Fruit fly (Drosophila melanogaster) S2 (cell line): Measurements from ENCODE around the gene CG10375.

Source experiments
- CG8478 ChIP-seq: fragments of >200 bp; optimal IDR thresholded peaks from 2 replicates; lab custom pipeline; 2018
- CTCF ChIP-seq, 2 experiments: fragments of >200 bp; optimal IDR thresholded peaks; 2 replicates each; lab custom pipeline; 2018

CG10375 gene

DNA sequence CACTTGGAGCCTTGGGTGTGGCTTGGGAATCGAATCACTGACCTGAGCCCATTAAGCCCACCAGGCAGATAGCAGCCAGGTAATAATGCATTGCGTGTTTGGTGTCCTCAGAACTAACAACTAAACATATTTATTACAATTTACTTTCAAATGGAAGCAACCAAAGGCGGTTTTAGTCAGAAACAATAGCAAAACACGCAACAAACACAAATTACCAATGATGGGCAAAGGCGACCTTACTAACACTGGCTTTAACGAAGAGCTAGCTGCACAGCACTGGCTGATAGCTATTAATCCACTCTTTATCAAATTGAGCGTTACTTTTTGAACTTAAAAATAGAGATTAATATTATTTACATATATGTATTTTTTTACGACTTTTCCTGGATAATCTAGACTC, 4.5 kb upstream of the CG10375 start, which contains the start of gene udt:
Gene udt (minus strand): TSS at position 249 of the 400 bp plus-strand sequence.
- TF ChIP-seq CTCF (optimal IDR thresholded peaks at IDR 0.05; lab: Kevin White, UChicago), result no peak
- TF ChIP-seq CG8478 (lab: Kevin White, UChicago), result no peak

DNA sequence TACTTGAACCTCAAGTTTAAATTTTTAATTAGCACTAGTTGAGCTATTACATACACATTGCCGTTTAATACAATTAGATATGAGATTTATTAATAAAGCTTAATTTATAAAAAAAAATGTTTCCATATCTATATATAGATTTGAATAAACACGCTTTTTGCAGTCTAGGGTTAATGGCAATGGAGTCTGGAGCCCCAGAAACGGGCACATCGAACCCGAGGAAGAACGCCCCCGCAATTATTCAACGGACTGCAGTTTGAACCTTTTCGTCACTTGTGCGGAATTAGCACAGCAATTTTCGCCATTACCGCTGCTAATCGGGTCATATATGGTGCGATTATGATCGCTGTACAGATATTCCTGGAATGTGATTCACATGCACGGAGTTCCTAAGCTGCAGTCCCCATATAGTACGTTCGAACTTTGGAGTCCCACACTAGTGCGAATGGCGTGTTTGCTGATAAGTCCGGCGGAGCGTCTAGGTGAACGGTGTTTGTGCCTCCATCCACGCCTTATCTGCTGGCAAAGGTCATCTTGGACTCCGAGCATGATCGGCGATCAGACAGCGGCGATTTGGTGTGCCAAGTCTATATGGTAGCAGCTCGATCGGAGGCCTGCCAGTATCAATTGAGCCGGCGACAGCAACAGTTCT, 3.8 kb upstream of the CG10375 start, which contains the start of gene Lsd-1:
Gene Lsd-1 (plus strand): TSS at position 236 of the 652 bp plus-strand sequence.
- TF ChIP-seq CTCF (optimal IDR thresholded peaks at IDR 0.05; lab: Kevin White, UChicago), result no peak
- TF ChIP-seq CG8478 (lab: Kevin White, UChicago), result no peak

DNA sequence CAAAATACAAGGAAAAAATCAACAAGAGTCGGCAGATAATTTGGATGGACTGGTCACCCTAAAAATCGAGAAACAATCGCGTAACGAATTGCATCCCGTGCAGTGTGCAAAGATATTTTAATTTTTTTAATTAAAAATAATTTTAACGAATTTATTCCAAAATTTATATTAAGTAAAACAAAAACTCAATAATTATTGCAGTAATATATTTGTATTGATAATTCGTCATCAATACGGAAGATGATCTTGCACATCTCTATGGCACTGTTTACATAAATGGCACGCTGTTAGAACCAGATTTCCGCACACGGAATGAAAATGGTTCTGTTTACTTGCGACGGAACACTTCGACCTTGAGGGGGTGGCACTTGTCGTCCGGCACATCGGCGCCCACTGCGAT, 5.3 kb downstream of the CG10375 start, which contains the start of gene tst:
Gene tst (minus strand): TSS at position 52 of the 400 bp plus-strand sequence.
- TF ChIP-seq CTCF (optimal IDR thresholded peaks at IDR 0.05; lab: Kevin White, UChicago), result no peak
- TF ChIP-seq CG8478 (lab: Kevin White, UChicago), result no peak

- TF ChIP-seq CTCF (optimal IDR thresholded peaks at IDR 0.05; lab: Kevin White, UChicago) (no peak), CG8478 (lab: Kevin White, UChicago) (no peak)
Measured at dm6 chr3R:23773610-23774364, 6.3 kb downstream of the CG10375 start, which contains the start of gene CG10208. TSS of gene CG10208 (minus strand) at chr3R:23774127.

DNA sequence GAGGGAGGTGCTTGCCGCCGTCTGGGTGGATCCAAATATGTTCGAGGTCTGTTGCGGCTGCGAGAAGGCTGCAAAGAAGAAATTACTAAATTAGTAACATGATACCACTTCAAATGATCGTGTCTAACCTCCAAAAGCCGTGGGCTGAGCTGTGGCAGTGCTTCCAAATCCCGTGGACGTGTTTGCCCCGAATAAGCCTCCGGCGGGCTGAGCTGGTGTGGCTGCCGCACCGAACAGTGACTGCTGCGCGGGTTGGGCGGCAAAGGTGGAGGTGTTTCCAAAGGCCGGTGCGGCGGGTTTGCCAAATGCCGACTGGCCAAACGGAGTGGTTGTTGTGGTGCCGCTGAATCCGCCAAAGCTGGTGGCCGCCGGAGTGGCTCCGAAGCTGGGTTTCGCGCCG, 13.2 kb downstream of the CG10375 start:
- TF ChIP-seq CG8478 (lab: Kevin White, UChicago), result no peak
- TF ChIP-seq CTCF (optimal IDR thresholded peaks at IDR 0.05; lab: Kevin White, UChicago), result no peak

DNA sequence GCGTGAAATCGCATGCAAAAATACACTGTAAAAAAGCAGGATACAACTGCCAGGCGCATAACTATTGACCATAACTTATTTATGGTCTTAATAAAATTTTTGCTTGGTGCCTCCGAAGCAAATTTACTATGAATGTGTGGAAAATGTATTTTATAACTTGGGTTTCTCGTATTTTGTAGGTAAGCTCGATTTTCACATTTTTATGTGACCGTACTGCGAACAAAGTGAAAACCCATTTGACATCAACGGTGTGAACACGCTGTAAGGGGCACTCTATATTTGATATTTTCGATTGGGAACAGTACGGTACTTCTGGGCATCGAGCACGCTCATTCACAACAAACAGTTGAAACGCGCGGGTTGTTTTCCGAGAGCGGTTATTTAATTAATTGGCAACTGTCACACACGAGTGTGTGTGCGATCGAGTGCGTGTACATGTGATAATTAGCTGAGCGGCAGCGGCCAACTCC, 14.0 kb downstream of the CG10375 start, which contains the start of the genes Nup98-96 and mbc:
Gene Nup98-96 (minus strand): TSS at position 156 of the 470 bp plus-strand sequence.
Gene mbc (plus strand): TSS at position 300 of the 470 bp plus-strand sequence.
- TF ChIP-seq CTCF (optimal IDR thresholded peaks at IDR 0.05; lab: Kevin White, UChicago) (no peak), CG8478 (lab: Kevin White, UChicago) (no peak)

- TF ChIP-seq CG8478 (lab: Kevin White, UChicago), result no peak
- no peak for TF ChIP-seq CTCF (optimal IDR thresholded peaks at IDR 0.05; lab: Kevin White, UChicago)
Measured at dm6 chr3R:23782456-23783402, 15.2 kb downstream of the CG10375 start.

- TF ChIP-seq CG8478 (lab: Kevin White, UChicago) (no peak), CTCF (optimal IDR thresholded peaks at IDR 0.05; lab: Kevin White, UChicago) (no peak)
Measured at dm6 chr3R:23783403-23783757, 15.9 kb downstream of the CG10375 start.

DNA sequence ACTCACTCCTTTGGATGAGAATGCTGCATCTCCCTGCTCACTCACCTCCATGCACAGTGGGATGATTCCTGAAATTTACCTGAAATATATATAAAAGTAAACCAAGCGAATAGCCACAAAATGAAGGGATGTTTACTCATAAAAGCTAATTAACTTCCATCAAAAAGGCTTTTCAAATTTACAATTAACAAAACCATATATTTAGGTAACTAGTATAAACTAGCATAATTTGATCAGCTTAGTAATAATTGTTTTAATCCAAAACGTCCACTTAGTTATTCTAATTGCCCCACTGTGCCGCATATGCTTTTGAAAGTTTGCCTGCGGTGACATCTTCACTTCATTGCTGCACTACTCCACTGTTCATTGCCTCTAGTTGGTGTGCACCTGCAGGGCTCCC, 16.4 kb downstream of the CG10375 start:
- TF ChIP-seq CTCF (optimal IDR thresholded peaks at IDR 0.05; lab: Kevin White, UChicago) (no peak), CG8478 (lab: Kevin White, UChicago) (no peak)

DNA sequence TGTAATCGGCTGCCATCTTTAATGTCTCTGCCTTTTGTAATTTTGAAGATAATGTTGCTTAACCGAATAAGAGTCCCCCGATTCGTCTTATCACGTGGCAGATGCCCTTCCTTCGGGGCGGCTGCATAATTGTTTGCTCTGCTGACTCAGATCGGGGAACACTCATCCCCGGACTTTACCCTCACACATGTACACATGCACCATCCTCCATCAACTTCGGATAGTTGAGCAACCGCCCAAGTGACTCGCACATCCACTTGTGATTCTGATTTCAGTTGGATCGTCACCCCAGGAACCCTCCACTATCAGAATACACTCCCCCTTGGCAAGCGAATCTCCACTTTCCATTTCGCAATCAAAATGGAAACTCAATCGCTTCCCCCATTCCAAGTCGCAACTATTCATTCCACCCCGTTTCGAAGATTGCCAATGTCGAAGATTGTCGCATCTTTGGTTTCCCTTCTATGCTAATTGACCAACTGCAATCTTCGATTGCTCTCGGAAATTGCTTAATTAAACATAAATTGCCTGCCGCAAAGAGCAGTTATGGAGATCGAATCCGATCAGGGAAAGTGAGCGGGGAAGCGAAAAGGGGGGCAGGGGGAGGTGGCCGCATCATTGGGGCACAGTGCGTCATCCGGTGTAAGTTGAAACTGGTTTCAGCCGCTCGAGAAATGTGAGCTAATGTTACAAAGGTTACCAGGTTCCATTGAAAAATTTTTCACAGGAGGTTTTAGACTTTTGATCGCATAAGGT, 17.6 kb downstream of the CG10375 start:
- TF ChIP-seq CG8478 (lab: Kevin White, UChicago) (no peak), CTCF (optimal IDR thresholded peaks at IDR 0.05; lab: Kevin White, UChicago) (no peak)

- TF ChIP-seq CTCF (optimal IDR thresholded peaks at IDR 0.05; lab: Kevin White, UChicago) (no peak), CG8478 (lab: Kevin White, UChicago) (no peak)
Measured at dm6 chr3R:23786768-23787631, 19.5 kb downstream of the CG10375 start.

dm6 chr3R:23787632-23787960, 20.1 kb downstream of the CG10375 start:
- no peak for TF ChIP-seq CTCF (optimal IDR thresholded peaks at IDR 0.05; lab: Kevin White, UChicago)
- no peak for TF ChIP-seq CG8478 (lab: Kevin White, UChicago)
